Fruit fly (Drosophila melanogaster) whole organism, prepupa: ENCODE data around the gene CG42818.

Experiments used
- Blimp-1 ChIP-seq: fragments of 200-800 bp; sonication (Bioruptor generic); optimal IDR thresholded peaks from 3 replicates; lab custom pipeline; 2017; ENCODE audit warnings: missing biosample characterization, missing genetic modification characterization, mild to moderate bottlenecking, moderate library complexity, missing genetic modification reagents
- CG10631 ChIP-seq: fragments of 200-800 bp; sonication (Bioruptor generic); optimal IDR thresholded peaks from 2 replicates; lab custom pipeline; 2016; ENCODE audit warnings: missing biosample characterization, missing genetic modification characterization
- CG10669 ChIP-seq: fragments of 200-800 bp; sonication (Bioruptor generic); optimal IDR thresholded peaks from 3 replicates; lab custom pipeline; 2018; ENCODE audit warnings: missing biosample characterization, mild to moderate bottlenecking, missing genetic modification characterization, moderate library complexity
- CG11762 ChIP-seq: fragments of 200-800 bp; sonication (Bioruptor generic); optimal IDR thresholded peaks from 3 replicates; lab custom pipeline; 2016; ENCODE audit warnings: missing biosample characterization, missing genetic modification characterization; ENCODE audit not compliant: insufficient read depth
- CG15336 ChIP-seq: fragments of 200-800 bp; sonication (Bioruptor generic); IDR thresholded peaks from 2 replicates; pipeline ENCODE4 v1.3.6; 2022; ENCODE audit warnings: missing biosample characterization, missing genetic modification characterization
- CG16779 ChIP-seq: fragments of 200-800 bp; sonication (Bioruptor generic); optimal IDR thresholded peaks from 3 replicates; lab custom pipeline; 2017; ENCODE audit warnings: missing biosample characterization, mild to moderate bottlenecking, missing genetic modification characterization
- CG3032 ChIP-seq: fragments of 200-800 bp; optimal IDR thresholded peaks from 2 replicates; lab custom pipeline; 2019; ENCODE audit warnings: missing biosample characterization, mild to moderate bottlenecking, missing genetic modification characterization, moderate library complexity
- CG31627 ChIP-seq: fragments of 200-800 bp; sonication (Bioruptor generic); optimal IDR thresholded peaks from 3 replicates; lab custom pipeline; 2016; ENCODE audit warnings: missing biosample characterization, missing genetic modification characterization
- CG32006 ChIP-seq: fragments of 200-800 bp; sonication (Bioruptor generic); optimal IDR thresholded peaks from 3 replicates; lab custom pipeline; 2017; ENCODE audit warnings: missing biosample characterization, mild to moderate bottlenecking, missing genetic modification characterization
- CG3919 ChIP-seq: fragments of 200-800 bp; sonication (Bioruptor generic); optimal IDR thresholded peaks from 3 replicates; lab custom pipeline; 2016; ENCODE audit warnings: missing biosample characterization, missing genetic modification characterization
- CG4318 ChIP-seq: fragments of 200-800 bp; sonication (Bioruptor generic); optimal IDR thresholded peaks from 3 replicates; lab custom pipeline; 2017; ENCODE audit warnings: missing biosample characterization, mild to moderate bottlenecking, missing genetic modification characterization
- CG6276 ChIP-seq: fragments of 200-800 bp; sonication (Bioruptor generic); optimal IDR thresholded peaks from 2 replicates; lab custom pipeline; 2017; ENCODE audit warnings: missing biosample characterization, mild to moderate bottlenecking, missing genetic modification characterization
- CG6808 ChIP-seq: fragments of 200-800 bp; sonication (Bioruptor generic); optimal IDR thresholded peaks from 3 replicates; lab custom pipeline; 2017; ENCODE audit warnings: missing biosample characterization, missing genetic modification characterization, mild to moderate bottlenecking, moderate library complexity, missing genetic modification reagents
- CG8119 ChIP-seq: fragments of 200-800 bp; sonication (Bioruptor generic); IDR thresholded peaks from 3 replicates; pipeline ENCODE4 v1.3.6; 2022; ENCODE audit warnings: missing biosample characterization, missing genetic modification characterization
- CG8319 ChIP-seq: fragments of 200-800 bp; sonication (Bioruptor generic); optimal IDR thresholded peaks from 3 replicates; lab custom pipeline; 2016; ENCODE audit warnings: missing biosample characterization, missing genetic modification characterization
- CG8632 ChIP-seq: fragments of 200-800 bp; sonication (Bioruptor generic); optimal IDR thresholded peaks from 3 replicates; lab custom pipeline; 2016; ENCODE audit warnings: missing biosample characterization, missing genetic modification characterization
- Eip75B ChIP-seq: fragments of 200-800 bp; sonication (Bioruptor generic); optimal IDR thresholded peaks from 3 replicates; lab custom pipeline; 2016; ENCODE audit warnings: missing biosample characterization, missing genetic modification characterization
- Eip78C ChIP-seq: fragments of 200-800 bp; sonication (Bioruptor generic); peaks from one replicate; lab custom pipeline; 2016; ENCODE audit warnings: missing biosample characterization, missing genetic modification characterization
- Ets21C ChIP-seq: fragments of 200-800 bp; sonication (Bioruptor generic); optimal IDR thresholded peaks from 3 replicates; lab custom pipeline; 2016; ENCODE audit warnings: missing biosample characterization, missing genetic modification characterization
- Ets96B ChIP-seq: fragments of 200-800 bp; optimal IDR thresholded peaks from 2 replicates; lab custom pipeline; 2019; ENCODE audit warnings: missing biosample characterization, mild to moderate bottlenecking, missing genetic modification characterization, moderate library complexity
- Hr38 ChIP-seq: sonication (Bioruptor generic); optimal IDR thresholded peaks from 2 replicates; lab custom pipeline; 2016; ENCODE audit warnings: missing biosample characterization, missing genetic modification characterization
- Hr39 ChIP-seq: fragments of 200-800 bp; sonication (Bioruptor generic); optimal IDR thresholded peaks from 2 replicates; lab custom pipeline; 2016; ENCODE audit warnings: missing biosample characterization, missing genetic modification characterization
- Hr4 ChIP-seq: fragments of 200-800 bp; sonication (Bioruptor generic); optimal IDR thresholded peaks from 3 replicates; lab custom pipeline; 2016; ENCODE audit warnings: missing biosample characterization, missing genetic modification characterization
- Met ChIP-seq: fragments of 200-800 bp; sonication (Bioruptor generic); optimal IDR thresholded peaks from 3 replicates; lab custom pipeline; 2016; ENCODE audit warnings: missing biosample characterization, missing genetic modification characterization
- OdsH ChIP-seq: fragments of 200-800 bp; sonication (Bioruptor generic); optimal IDR thresholded peaks from 3 replicates; lab custom pipeline; 2016; ENCODE audit warnings: missing biosample characterization, missing genetic modification characterization
- Smox ChIP-seq: fragments of 200-800 bp; sonication (Bioruptor generic); optimal IDR thresholded peaks from 3 replicates; lab custom pipeline; 2016; ENCODE audit warnings: missing biosample characterization, missing genetic modification characterization
- Sox14 ChIP-seq: fragments of 200-800 bp; sonication (Bioruptor generic); optimal IDR thresholded peaks from 3 replicates; lab custom pipeline; 2016; ENCODE audit warnings: missing biosample characterization, missing genetic modification characterization
- Sox15 ChIP-seq: fragments of 200-800 bp; sonication (Bioruptor generic); optimal IDR thresholded peaks from 3 replicates; lab custom pipeline; 2016; ENCODE audit warnings: missing biosample characterization, missing genetic modification characterization
- achi ChIP-seq: fragments of 200-800 bp; sonication (Bioruptor generic); optimal IDR thresholded peaks from 3 replicates; lab custom pipeline; 2016; ENCODE audit warnings: missing biosample characterization, missing genetic modification characterization
- acj6 ChIP-seq: fragments of 200-800 bp; sonication (Bioruptor generic); optimal IDR thresholded peaks from 3 replicates; lab custom pipeline; 2016; ENCODE audit warnings: missing biosample characterization, missing genetic modification characterization
- cyc ChIP-seq: fragments of 200-800 bp; sonication (Bioruptor generic); optimal IDR thresholded peaks from 3 replicates; lab custom pipeline; 2016; ENCODE audit warnings: missing biosample characterization, missing genetic modification characterization
- dsx ChIP-seq: fragments of 200-800 bp; optimal IDR thresholded peaks from 3 replicates; lab custom pipeline; 2019; ENCODE audit warnings: missing biosample characterization, mild to moderate bottlenecking, missing genetic modification characterization, moderate library complexity; ENCODE audit not compliant: poor library complexity, severe bottlenecking
- esn ChIP-seq: fragments of 200-800 bp; sonication (Bioruptor generic); optimal IDR thresholded peaks from 2 replicates; lab custom pipeline; 2016; ENCODE audit warnings: missing biosample characterization, mild to moderate bottlenecking, missing genetic modification characterization, moderate library complexity
- fd59A ChIP-seq: fragments of 200-800 bp; sonication (Bioruptor generic); optimal IDR thresholded peaks from 2 replicates; lab custom pipeline; 2017; ENCODE audit warnings: missing biosample characterization, mild to moderate bottlenecking, missing genetic modification characterization, missing genetic modification reagents
- fkh ChIP-seq: fragments of 200-800 bp; sonication (Bioruptor generic); optimal IDR thresholded peaks from 3 replicates; lab custom pipeline; 2017; ENCODE audit warnings: missing biosample characterization, mild to moderate bottlenecking, missing genetic modification characterization, moderate library complexity
- lz ChIP-seq: fragments of 200-800 bp; sonication (Bioruptor generic); optimal IDR thresholded peaks from 3 replicates; lab custom pipeline; 2016; ENCODE audit warnings: missing biosample characterization, missing genetic modification characterization
- pdm3 ChIP-seq: fragments of 200-800 bp; sonication (Bioruptor generic); optimal IDR thresholded peaks from 3 replicates; lab custom pipeline; 2016; ENCODE audit warnings: missing biosample characterization, missing genetic modification characterization
- salr ChIP-seq, 2 experiments: fragments of 200-800 bp; sonication (Bioruptor generic); optimal IDR thresholded peaks; 3 replicates each; lab custom pipeline; 2016 to 2018; ENCODE audit warnings: missing biosample characterization in 2 of 2, missing genetic modification characterization in 2 of 2, mild to moderate bottlenecking in 1 of 2
- spab ChIP-seq: fragments of 200-800 bp; sonication (Bioruptor generic); optimal IDR thresholded peaks from 2 replicates; lab custom pipeline; 2017; ENCODE audit warnings: missing biosample characterization, mild to moderate bottlenecking, missing genetic modification characterization, missing genetic modification reagents
- ss ChIP-seq, 2 experiments: fragments of 200-800 bp; sonication (Bioruptor generic); optimal IDR thresholded peaks; 2 replicates in 1 of 2; 3 replicates in 1 of 2; lab custom pipeline; 2017 to 2018; ENCODE audit warnings: mild to moderate bottlenecking in 2 of 2, missing biosample characterization in 2 of 2, missing genetic modification characterization in 2 of 2, moderate library complexity in 1 of 2
- svp ChIP-seq: fragments of 200-800 bp; sonication (Bioruptor generic); peaks from one replicate; lab custom pipeline; 2016; ENCODE audit warnings: missing biosample characterization, missing genetic modification characterization
- topi ChIP-seq: fragments of 200-800 bp; sonication (Bioruptor generic); optimal IDR thresholded peaks from 3 replicates; lab custom pipeline; 2016; ENCODE audit warnings: missing biosample characterization, missing genetic modification characterization

The CG42818 gene

DNA sequence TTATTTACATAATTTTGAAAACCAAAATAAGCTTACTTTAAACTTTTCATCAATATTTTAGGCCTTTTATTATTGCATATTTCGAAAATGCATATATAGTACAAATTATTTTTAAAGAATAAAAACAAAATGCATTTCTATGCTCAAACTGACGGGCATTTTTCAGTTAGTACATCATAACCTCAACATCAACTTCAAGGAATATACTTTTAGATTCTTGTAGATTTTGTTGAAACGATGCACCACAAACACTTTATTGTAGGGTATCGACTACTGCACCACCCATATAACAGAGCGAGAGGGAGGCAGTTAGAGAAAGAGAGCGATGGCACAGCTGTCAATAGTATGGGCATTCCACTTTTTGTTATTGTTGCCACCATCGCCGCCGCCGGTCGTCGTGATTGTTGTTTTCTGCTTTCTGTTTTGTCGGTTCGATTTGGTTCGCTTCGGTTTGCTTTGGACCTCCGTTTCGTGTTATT lies 38.1 kb downstream of the CG42818 start (continued):
- TF ChIP-seq Smox: peak; percentile 73
- peak; percentile 7 for TF ChIP-seq Blimp-1 (GFP tag; lab: Kevin White, UChicago)
- TF ChIP-seq CG11762 (GFP tag; lab: Kevin White, UChicago): peak; percentile 84
- peak; percentile 91 for TF ChIP-seq Sox14 (GFP tag; lab: Kevin White, UChicago)
- TF ChIP-seq Hr38 (GFP tag; lab: Kevin White, UChicago): peak; percentile 35
- peak; percentile 81 for TF ChIP-seq Met
- peak; percentile 59 for TF ChIP-seq Sox15
- TF ChIP-seq fkh: peak; percentile 63

dm6 chr2L:16281419-16282076 lies 39.8 kb downstream of the CG42818 start:
- no peak for TF ChIP-seq esn (GFP tag; lab: Kevin White, UChicago)
- TF ChIP-seq CG6276 (GFP tag; lab: Kevin White, UChicago): peak; percentile 11
- TF ChIP-seq Ets96B (tag; lab: Kevin White, UChicago): peak; percentile 38
- TF ChIP-seq fkh: no peak
- TF ChIP-seq ss (GFP tag; optimal IDR thresholded peaks at IDR 0.05; lab: Kevin White, UChicago): no peak
- peak; percentile 34 for TF ChIP-seq Eip75B (GFP tag; lab: Kevin White, UChicago)
- TF ChIP-seq Eip78C: peak; percentile 67
- peak; percentile 56 for TF ChIP-seq pdm3 (GFP tag; lab: Kevin White, UChicago)
- peak; percentile 44 for TF ChIP-seq svp (GFP tag; lab: Kevin White, UChicago)
- TF ChIP-seq achi: peak; percentile 50
- peak; percentile 9 for TF ChIP-seq lz (GFP tag; lab: Kevin White, UChicago)
- peak; percentile 62 for TF ChIP-seq CG10631
- TF ChIP-seq Sox15: no peak
- TF ChIP-seq CG8319: no peak
- TF ChIP-seq CG6808 (GFP tag; lab: Kevin White, UChicago): peak; percentile 45
- peak; percentile 50 for TF ChIP-seq Met
- peak; percentile 4 for TF ChIP-seq topi (GFP tag; lab: Kevin White, UChicago)
- TF ChIP-seq Ets21C (GFP tag; lab: Kevin White, UChicago): no peak
- peak; percentile 6 for TF ChIP-seq CG31627 (GFP tag; lab: Kevin White, UChicago)
- peak; percentile 44 for TF ChIP-seq OdsH (GFP tag; lab: Kevin White, UChicago)
- no peak for TF ChIP-seq Blimp-1 (GFP tag; lab: Kevin White, UChicago)
- peak; percentile 62 for TF ChIP-seq CG8119
- peak; percentile 43 for TF ChIP-seq Sox14 (GFP tag; lab: Kevin White, UChicago)
- peak; percentile 38 for TF ChIP-seq fd59A (GFP tag; lab: Kevin White, UChicago)
- TF ChIP-seq CG15336 (GFP tag; lab: Robert Waterston, UW): peak; percentile 40; the same call in 1 of the 2 replicates
- peak; percentile 1 for TF ChIP-seq CG3919 (GFP tag; lab: Kevin White, UChicago)
- TF ChIP-seq Smox: peak; percentile 15
- TF ChIP-seq CG16779 (tag; lab: Kevin White, UChicago): no peak
- TF ChIP-seq CG10669 (GFP tag; lab: Kevin White, UChicago): peak; percentile 4
- TF ChIP-seq Hr38 (GFP tag; lab: Kevin White, UChicago): no peak
- peak; percentile 51 for TF ChIP-seq CG4318 (GFP tag; lab: Kevin White, UChicago)
- TF ChIP-seq dsx (GFP tag; lab: Kevin White, UChicago): peak; percentile 16
- TF ChIP-seq cyc (GFP tag; lab: Kevin White, UChicago): no peak
- peak; percentile 50 for TF ChIP-seq CG3032 (tag; lab: Kevin White, UChicago)
- no peak for TF ChIP-seq CG8632 (GFP tag; lab: Kevin White, UChicago)
- TF ChIP-seq Hr4 (GFP tag; lab: Kevin White, UChicago): peak; percentile 52
- peak; percentile 13 for TF ChIP-seq Hr39
- peak; percentile 50 for TF ChIP-seq acj6 (GFP tag; lab: Kevin White, UChicago)
- peak in 1 of 2 experiments; percentile 46 for TF ChIP-seq salr (GFP tag; optimal IDR thresholded peaks at IDR 0.05; lab: Kevin White, UChicago)
- TF ChIP-seq spab (GFP tag; lab: Kevin White, UChicago): no peak
- TF ChIP-seq CG32006 (GFP tag; lab: Kevin White, UChicago): peak; percentile 81
